Worm (Caenorhabditis elegans): ENCODE measurements around the gene K01B6.3.

Gene K01B6.3

DNA sequence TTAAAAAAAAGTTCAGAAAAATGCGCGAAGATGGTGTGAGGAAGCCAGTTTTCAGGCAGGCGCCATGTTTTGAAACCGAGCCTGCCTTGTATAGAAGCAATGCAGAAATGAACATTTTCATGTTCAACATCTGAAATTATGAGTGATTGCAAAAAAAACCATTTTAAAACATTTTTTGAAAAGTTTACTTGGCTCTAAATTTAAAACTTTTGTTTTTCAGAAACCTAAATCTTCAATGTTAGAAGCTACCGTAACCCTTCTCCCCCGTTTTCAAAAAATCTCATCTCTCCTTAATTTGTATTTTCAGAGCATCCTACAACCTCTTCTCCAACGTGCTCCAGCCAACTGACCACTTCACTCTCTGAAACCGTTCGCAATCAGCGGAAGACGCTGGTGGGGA lies 18.5 kb upstream of the K01B6.3 start, which contains the start of gene fozi-1 (continued):
- TF ChIP-seq ceh-14 (tag; optimal IDR thresholded peaks at IDR 0.05) (no peak), C38D4.7 (GFP tag; optimal IDR thresholded peaks at IDR 0.05) (no peak), ets-4 (tag; optimal IDR thresholded peaks at IDR 0.05) (no peak), fkh-6 (tag; optimal IDR thresholded peaks at IDR 0.05) (no peak)

DNA sequence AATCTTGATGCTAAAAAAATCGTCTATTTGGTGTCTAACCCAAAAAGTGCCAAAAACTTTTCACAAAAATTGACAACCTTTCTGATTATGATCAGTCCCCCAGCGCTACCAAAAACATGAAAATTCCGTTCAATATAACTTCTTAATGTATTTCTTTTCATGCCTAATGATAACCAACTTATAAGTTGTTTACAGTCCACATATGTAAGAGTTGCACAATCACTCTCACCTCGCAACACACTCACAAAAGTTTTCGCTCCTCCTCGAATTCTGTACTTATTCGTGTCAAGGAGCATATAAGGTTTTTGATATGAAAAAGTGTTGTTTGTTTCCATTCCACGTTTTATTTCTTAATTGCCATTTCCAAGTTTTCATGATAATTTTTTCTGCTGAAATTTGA lies 11.5 kb upstream of the K01B6.3 start:
- no peak for TF ChIP-seq ceh-14 (tag; optimal IDR thresholded peaks at IDR 0.05)
- no peak for TF ChIP-seq pqm-1 (tag; optimal IDR thresholded peaks at IDR 0.05)
- TF ChIP-seq fkh-6 (tag; optimal IDR thresholded peaks at IDR 0.05), result no peak
- no peak for TF ChIP-seq che-1 (tag; optimal IDR thresholded peaks at IDR 0.05)
- no peak for TF ChIP-seq nhr-232 (tag; optimal IDR thresholded peaks at IDR 0.05)
- TF ChIP-seq mec-3 (tag; optimal IDR thresholded peaks at IDR 0.05; ENCODE audit: borderline replicate concordance), result no peak
- TF ChIP-seq ttx-3 (tag; optimal IDR thresholded peaks at IDR 0.05), result no peak
- no peak for TF ChIP-seq eyg-1 (tag; optimal IDR thresholded peaks at IDR 0.05)

DNA sequence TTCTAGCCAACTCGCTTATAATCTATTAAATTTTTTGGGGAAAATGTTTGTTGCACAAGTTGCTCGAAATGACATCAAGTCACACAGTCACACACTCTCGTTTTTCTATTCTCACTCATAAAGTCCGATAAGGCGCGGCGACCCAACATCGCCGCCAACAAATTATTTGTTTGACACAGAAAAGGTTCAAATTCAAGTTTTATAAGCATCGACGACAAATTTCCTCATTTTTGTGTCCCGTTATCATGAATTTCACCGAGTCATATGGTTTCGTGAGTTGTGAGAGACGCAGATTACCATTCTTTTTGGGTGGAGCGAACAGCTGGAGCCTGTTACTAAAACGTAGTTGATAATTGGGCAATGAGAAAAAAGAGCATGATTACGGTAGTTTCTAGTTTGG lies 10.2 kb upstream of the K01B6.3 start:
- no peak for TF ChIP-seq ceh-48 (tag; optimal IDR thresholded peaks at IDR 0.05)
- no peak for TF ChIP-seq unc-3 (GFP tag; conservative IDR thresholded peaks at IDR 0.05)
- TF ChIP-seq unc-3 (tag; optimal IDR thresholded peaks at IDR 0.05), result no peak
- no peak for TF ChIP-seq rnt-1 (tag; optimal IDR thresholded peaks at IDR 0.05)
- TF ChIP-seq ceh-18 (tag; optimal IDR thresholded peaks at IDR 0.05), result no peak
- TF ChIP-seq ama-1 (optimal IDR thresholded peaks at IDR 0.05), result no peak
- no peak for TF ChIP-seq eyg-1 (tag; optimal IDR thresholded peaks at IDR 0.05)
- no peak for TF ChIP-seq mec-3 (tag; optimal IDR thresholded peaks at IDR 0.05; ENCODE audit: borderline replicate concordance)
- no peak for TF ChIP-seq sox-4 (tag; optimal IDR thresholded peaks at IDR 0.05)
- no peak for TF ChIP-seq T23F11.4 (GFP tag; optimal IDR thresholded peaks at IDR 0.05)

DNA sequence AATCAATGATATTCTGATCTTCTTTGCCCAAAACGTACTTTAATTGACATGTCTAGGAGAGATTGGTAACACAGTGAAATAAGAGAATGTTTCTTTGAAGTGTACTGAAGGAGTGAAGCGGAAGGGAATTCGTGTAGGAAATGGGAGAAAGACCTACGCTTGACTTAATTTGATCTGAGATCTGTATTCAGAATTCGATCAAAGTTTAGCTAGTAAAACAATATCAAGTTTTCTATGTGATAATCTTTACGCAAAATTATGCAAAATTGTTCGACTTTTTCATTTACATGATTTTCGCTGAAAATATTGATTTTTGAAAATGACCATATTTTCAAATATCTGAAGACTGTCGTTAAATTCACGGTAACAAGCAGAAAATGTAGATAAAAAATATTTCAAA lies 2.7 kb upstream of the K01B6.3 start, which contains the start of gene K01B6.4:
Gene K01B6.4, minus strand, starts transcription at position 101 of the 400 bp plus-strand sequence.
- TF ChIP-seq ama-1 (optimal IDR thresholded peaks at IDR 0.05), result no peak
- no peak for TF ChIP-seq unc-42 (tag; optimal IDR thresholded peaks at IDR 0.05)
- TF ChIP-seq nhr-11 (tag; optimal IDR thresholded peaks at IDR 0.05), result no peak
- TF ChIP-seq pag-3 (tag; optimal IDR thresholded peaks at IDR 0.05; ENCODE audit: borderline replicate concordance), result no peak
- TF ChIP-seq pqm-1 (tag; optimal IDR thresholded peaks at IDR 0.05), result no peak
- no peak for TF ChIP-seq ceh-24 (tag; optimal IDR thresholded peaks at IDR 0.05)
- no peak for TF ChIP-seq fax-1 (tag; optimal IDR thresholded peaks at IDR 0.05)
- TF ChIP-seq pax-1 (tag; optimal IDR thresholded peaks at IDR 0.05), result no peak
- TF ChIP-seq ceh-30 (tag; optimal IDR thresholded peaks at IDR 0.05), result no peak
- TF ChIP-seq T23F11.4 (GFP tag; optimal IDR thresholded peaks at IDR 0.05), result no peak
- no peak for TF ChIP-seq sox-4 (tag; optimal IDR thresholded peaks at IDR 0.05)
- TF ChIP-seq mec-3 (tag; optimal IDR thresholded peaks at IDR 0.05; ENCODE audit: borderline replicate concordance), result no peak
- TF ChIP-seq lim-6 (tag; optimal IDR thresholded peaks at IDR 0.05), result no peak

DNA sequence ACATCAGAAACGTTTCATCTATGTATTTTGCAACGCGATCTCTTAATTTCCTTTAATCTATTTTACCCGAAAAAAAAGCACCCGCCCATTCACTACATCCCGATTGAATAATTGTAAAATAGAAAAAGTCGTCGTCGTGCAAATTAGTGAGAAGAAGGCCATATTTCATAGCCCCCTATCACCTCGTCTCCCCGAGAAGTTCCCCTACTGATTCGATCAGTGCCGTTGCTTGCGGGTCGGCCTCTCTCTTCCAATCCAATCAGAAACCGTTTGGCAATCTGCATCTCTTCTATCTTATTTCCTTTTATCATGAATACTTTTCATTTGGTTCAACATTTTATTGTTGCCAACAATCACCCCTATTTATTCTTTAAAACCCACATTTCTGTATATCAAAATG lies 903 bp upstream of the K01B6.3 start:
- no peak for TF ChIP-seq ceh-22 (tag; optimal IDR thresholded peaks at IDR 0.05)
- no peak for TF ChIP-seq ceh-14 (tag; optimal IDR thresholded peaks at IDR 0.05)
- no peak for TF ChIP-seq ahr-1 (tag; optimal IDR thresholded peaks at IDR 0.05)
- TF ChIP-seq sdc-2 (tag; optimal IDR thresholded peaks at IDR 0.05), result no peak
- no peak for TF ChIP-seq syd-9 (tag; optimal IDR thresholded peaks at IDR 0.05)
- no peak for TF ChIP-seq nfya-1 (tag; optimal IDR thresholded peaks at IDR 0.05)
- no peak for TF ChIP-seq hlh-6 (tag; optimal IDR thresholded peaks at IDR 0.05)
- no peak for TF ChIP-seq pros-1 (tag; optimal IDR thresholded peaks at IDR 0.05)
- TF ChIP-seq dve-1 (tag; optimal IDR thresholded peaks at IDR 0.05), result no peak
- TF ChIP-seq hlh-13 (GFP tag; optimal IDR thresholded peaks at IDR 0.05), result no peak
- no peak for TF ChIP-seq ceh-2 (tag; optimal IDR thresholded peaks at IDR 0.05)
- no peak for TF ChIP-seq pha-4 (tag; optimal IDR thresholded peaks at IDR 0.05)
